Worm (Caenorhabditis elegans) whole organism, early embryonic: Measurements from ENCODE around the gene C31H1.5.

ENCODE experiments used
- B0310.2 ChIP-seq: sonication (generic microtip); optimal IDR thresholded peaks from 2 replicates; lab custom pipeline; 2016; ENCODE audit warnings: mild to moderate bottlenecking, missing genetic modification characterization, missing compliant biosample characterization
- F13C5.2 ChIP-seq: sonication (generic microtip); optimal IDR thresholded peaks from 2 replicates; lab custom pipeline; 2017; ENCODE audit warnings: mild to moderate bottlenecking, missing genetic modification characterization, inconsistent platforms, missing compliant biosample characterization
- aly-1 ChIP-seq: sonication (generic microtip); optimal IDR thresholded peaks from 2 replicates; lab custom pipeline; 2016; ENCODE audit warnings: missing genetic modification characterization, missing compliant biosample characterization
- ama-1 ChIP-seq: fragments of 150-350 bp; optimal IDR thresholded peaks from 2 replicates; lab custom pipeline; 2014
- ceh-13 ChIP-seq: fragments of 200-800 bp; sonication (Bioruptor generic); optimal IDR thresholded peaks from 2 replicates; lab custom pipeline; 2018; ENCODE audit warnings: mild to moderate bottlenecking, missing genetic modification characterization, missing compliant biosample characterization
- ceh-36 ChIP-seq: sonication (generic microtip); optimal IDR thresholded peaks from 2 replicates; lab custom pipeline; 2016; ENCODE audit warnings: missing genetic modification characterization, inconsistent platforms, missing compliant biosample characterization
- ets-7 ChIP-seq: sonication (generic microtip); optimal IDR thresholded peaks from 2 replicates; lab custom pipeline; 2016; ENCODE audit warnings: missing genotype, missing genetic modification characterization, missing compliant biosample characterization
- flt-1 ChIP-seq: fragments of 200-800 bp; sonication (Bioruptor generic); IDR thresholded peaks from 2 replicates; pipeline ENCODE4 v1.3.6; 2022; ENCODE audit warnings: missing genetic modification characterization, missing compliant biosample characterization
- hmbx-1 ChIP-seq: sonication (generic microtip); optimal IDR thresholded peaks from 2 replicates; lab custom pipeline; 2016; ENCODE audit warnings: mild to moderate bottlenecking, missing genetic modification characterization, missing compliant biosample characterization
- hmg-4 ChIP-seq: fragments of 200-800 bp; sonication (Bioruptor generic); optimal IDR thresholded peaks from 2 replicates; lab custom pipeline; 2018; ENCODE audit warnings: mild to moderate bottlenecking, missing genetic modification characterization, missing compliant biosample characterization
- hnd-1 ChIP-seq: sonication (generic microtip); optimal IDR thresholded peaks from 2 replicates; lab custom pipeline; 2016; ENCODE audit warnings: missing genetic modification characterization, missing compliant biosample characterization
- pes-1 ChIP-seq: fragments of 200-800 bp; sonication (Bioruptor generic); IDR thresholded peaks from 2 replicates; pipeline ENCODE4 v1.3.6; 2022; ENCODE audit warnings: missing genetic modification reagents, missing genetic modification characterization, missing compliant biosample characterization
- scrt-1 ChIP-seq: fragments of 200-800 bp; sonication (Bioruptor generic); IDR thresholded peaks from 2 replicates; pipeline ENCODE4 v1.3.6; 2022; ENCODE audit warnings: missing genetic modification characterization, missing compliant biosample characterization
- sea-1 ChIP-seq: fragments of 200-800 bp; sonication (Bioruptor generic); conservative IDR thresholded peaks from 2 replicates; pipeline ENCODE4 v1.3.6; 2022; ENCODE audit warnings: missing genetic modification characterization, missing compliant biosample characterization
- tbx-11 ChIP-seq: fragments of 200-800 bp; sonication (Bioruptor generic); IDR thresholded peaks from 2 replicates; pipeline ENCODE4 v1.3.6; 2022; ENCODE audit warnings: missing genetic modification characterization, missing compliant biosample characterization
- tbx-37 ChIP-seq: fragments of 200-800 bp; sonication (Bioruptor generic); conservative IDR thresholded peaks from 2 replicates; pipeline ENCODE4 v1.3.6; 2022; ENCODE audit warnings: missing genetic modification reagents, missing genetic modification characterization, missing compliant biosample characterization
- tra-4 ChIP-seq: sonication (generic microtip); optimal IDR thresholded peaks from 2 replicates; lab custom pipeline; 2017; ENCODE audit warnings: missing genetic modification characterization, missing compliant biosample characterization

Gene C31H1.5

ce11 chrIV:5820056-5820799 is 23.6 kb upstream of the C31H1.5 start:
- no peak for TF ChIP-seq hnd-1
- TF ChIP-seq hmbx-1: no peak
- TF ChIP-seq scrt-1 (GFP tag; lab: Robert Waterston, UW): no peak
- no peak for TF ChIP-seq B0310.2 (tag; lab: Kevin White, UChicago)
- no peak for TF ChIP-seq ets-7 (tag; lab: Kevin White, UChicago)
- TF ChIP-seq tbx-11 (GFP tag; lab: Robert Waterston, UW): no peak
- no peak for TF ChIP-seq sea-1 (GFP tag; lab: Robert Waterston, UW)
- no peak for TF ChIP-seq hmg-4 (GFP tag; lab: Kevin White, UChicago)
- TF ChIP-seq tbx-37 (GFP tag; lab: Robert Waterston, UW): no peak
- no peak for TF ChIP-seq tra-4 (tag; lab: Kevin White, UChicago)
- no peak for TF ChIP-seq aly-1 (tag; lab: Kevin White, UChicago)

- TF ChIP-seq pes-1 (GFP tag; lab: Robert Waterston, UW) (no peak), ama-1 (lab: Kevin White, UChicago) (no peak), hmbx-1 (no peak), scrt-1 (GFP tag; lab: Robert Waterston, UW) (no peak)
Observed at ce11 chrIV:5817459-5817858, 20.9 kb upstream of the C31H1.5 start.

ce11 chrIV:5816466-5816865 is 19.9 kb upstream of the C31H1.5 start:
- TF ChIP-seq tbx-11 (GFP tag; lab: Robert Waterston, UW) (no peak), hmg-4 (GFP tag; lab: Kevin White, UChicago) (no peak), tbx-37 (GFP tag; lab: Robert Waterston, UW) (no peak), B0310.2 (tag; lab: Kevin White, UChicago) (no peak), pes-1 (GFP tag; lab: Robert Waterston, UW) (no peak), sea-1 (GFP tag; lab: Robert Waterston, UW) (no peak), ceh-36 (tag; lab: Kevin White, UChicago) (no peak), hmbx-1 (no peak), ceh-13 (no peak), F13C5.2 (no peak), flt-1 (GFP tag; lab: Robert Waterston, UW) (no peak), hnd-1 (no peak), scrt-1 (GFP tag; lab: Robert Waterston, UW) (no peak), aly-1 (tag; lab: Kevin White, UChicago) (no peak), ama-1 (lab: Kevin White, UChicago) (no peak)

- TF ChIP-seq hnd-1: no peak
- no peak for TF ChIP-seq flt-1 (GFP tag; lab: Robert Waterston, UW)
- no peak for TF ChIP-seq tbx-11 (GFP tag; lab: Robert Waterston, UW)
- TF ChIP-seq hmg-4 (GFP tag; lab: Kevin White, UChicago): no peak
- no peak for TF ChIP-seq tbx-37 (GFP tag; lab: Robert Waterston, UW)
- no peak for TF ChIP-seq ama-1 (lab: Kevin White, UChicago)
Observed at ce11 chrIV:5814092-5814650, 17.6 kb upstream of the C31H1.5 start, which contains the start of gene oops-1. TSS of gene oops-1 (minus strand) at chrIV:5814142.

ce11 chrIV:5811079-5811622 is 14.6 kb upstream of the C31H1.5 start:
- TF ChIP-seq ceh-13 (no peak), B0310.2 (tag; lab: Kevin White, UChicago) (no peak), ceh-36 (tag; lab: Kevin White, UChicago) (no peak), hnd-1 (no peak), F13C5.2 (no peak), hmbx-1 (no peak), ets-7 (tag; lab: Kevin White, UChicago) (no peak), flt-1 (GFP tag; lab: Robert Waterston, UW) (no peak), scrt-1 (GFP tag; lab: Robert Waterston, UW) (no peak), ama-1 (lab: Kevin White, UChicago) (no peak), aly-1 (tag; lab: Kevin White, UChicago) (no peak), tbx-37 (GFP tag; lab: Robert Waterston, UW) (no peak), hmg-4 (GFP tag; lab: Kevin White, UChicago) (no peak), sea-1 (GFP tag; lab: Robert Waterston, UW) (no peak), tbx-11 (GFP tag; lab: Robert Waterston, UW) (no peak), tra-4 (tag; lab: Kevin White, UChicago) (no peak), pes-1 (GFP tag; lab: Robert Waterston, UW) (no peak)

- TF ChIP-seq ceh-13 (no peak), B0310.2 (tag; lab: Kevin White, UChicago) (no peak), flt-1 (GFP tag; lab: Robert Waterston, UW) (no peak), ets-7 (tag; lab: Kevin White, UChicago) (no peak), hnd-1 (no peak), sea-1 (GFP tag; lab: Robert Waterston, UW) (no peak), scrt-1 (GFP tag; lab: Robert Waterston, UW) (no peak), hmg-4 (GFP tag; lab: Kevin White, UChicago) (no peak), ama-1 (lab: Kevin White, UChicago) (no peak), tbx-37 (GFP tag; lab: Robert Waterston, UW) (no peak), tbx-11 (GFP tag; lab: Robert Waterston, UW) (no peak), hmbx-1 (no peak), tra-4 (tag; lab: Kevin White, UChicago) (no peak), aly-1 (tag; lab: Kevin White, UChicago) (no peak), pes-1 (GFP tag; lab: Robert Waterston, UW) (no peak), ceh-36 (tag; lab: Kevin White, UChicago) (no peak), F13C5.2 (no peak)
Observed at ce11 chrIV:5809733-5810132, 13.1 kb upstream of the C31H1.5 start.
